Worm (Caenorhabditis elegans) whole organism, L1 larva: Measurements from ENCODE around the gene C54D1.7.

Experiments
- ceh-88 ChIP-seq: fragments of 200-800 bp; sonication (Bioruptor generic); IDR thresholded peaks from 2 replicates; pipeline ENCODE4 v1.3.6; 2022; ENCODE audit warnings: missing genetic modification characterization, missing compliant biosample characterization
- egl-13 ChIP-seq: sonication (generic microtip); optimal IDR thresholded peaks from 2 replicates; lab custom pipeline; 2016; ENCODE audit warnings: missing genotype, missing genetic modification reagents, missing genetic modification characterization, missing compliant biosample characterization

Gene C54D1.7

DNA sequence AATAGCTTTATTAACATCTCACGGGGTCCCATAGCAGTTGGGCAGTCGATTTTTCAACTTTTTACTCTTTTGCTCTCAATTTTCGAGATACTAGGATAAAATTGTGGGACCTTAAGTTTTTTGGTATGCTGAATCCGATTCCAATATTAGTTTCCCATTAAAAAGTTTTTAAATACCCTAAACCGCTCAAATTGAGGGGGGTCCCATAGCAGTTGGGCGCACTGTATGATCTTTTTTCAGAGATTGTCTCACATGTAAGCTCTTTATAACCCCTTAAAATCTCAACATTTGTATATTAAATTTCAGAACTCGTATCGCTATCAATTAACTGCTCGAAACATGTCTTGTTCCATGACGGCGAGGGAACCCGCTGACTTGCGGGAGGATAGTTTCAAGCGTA lies 49.7 kb downstream of the C54D1.7 start, which contains the start of gene C36B7.2:
TSS of gene C36B7.2 (plus strand) at position 301 of the 400 bp plus-strand sequence.
- TF ChIP-seq egl-13: no peak
- TF ChIP-seq ceh-88: no peak
